Worm (Caenorhabditis elegans) whole organism, midembryonic: ENCODE results near the gene gei-1.
"Not testable (repeated sequence)": the region's sequence is repeated elsewhere in the genome, so short reads cannot be mapped to it uniquely, and the experiment has no call there.

Experiments used
- T22C8.4 ChIP-seq: fragments of 200-800 bp; sonication (Bioruptor generic); IDR thresholded peaks from 2 replicates; pipeline ENCODE4 v1.3.6; 2022; ENCODE audit warnings: missing genetic modification characterization, missing compliant biosample characterization
- flt-1 ChIP-seq: fragments of 200-800 bp; sonication (Bioruptor generic); IDR thresholded peaks from 2 replicates; pipeline ENCODE4 v1.3.6; 2022; ENCODE audit warnings: missing genetic modification characterization, missing compliant biosample characterization
- ztf-23 ChIP-seq: fragments of 200-800 bp; sonication (Bioruptor generic); IDR thresholded peaks from 2 replicates; pipeline ENCODE4 v1.3.6; 2022; ENCODE audit warnings: missing genetic modification reagents, missing genetic modification characterization, missing compliant biosample characterization
- ztf-29 ChIP-seq: fragments of 200-800 bp; sonication (Bioruptor generic); IDR thresholded peaks from 2 replicates; pipeline ENCODE4 v1.3.6; 2022; ENCODE audit warnings: missing genetic modification reagents, missing genetic modification characterization, missing compliant biosample characterization

ce11 chrIII:3332736-3333135 is 11.9 kb upstream of the gei-1 start, which contains the start of gene Y53G8AR.1:
- not testable (repeated sequence) for TF ChIP-seq flt-1; T22C8.4 (GFP tag; lab: Robert Waterston, UW); ztf-23 (GFP tag; lab: Robert Waterston, UW); ztf-29 (GFP tag; lab: Robert Waterston, UW)
